Fruit fly (Drosophila melanogaster) whole organism, embryonic: ENCODE data around the gene CG1494.

Experiments
- Atf3 ChIP-seq: fragments of 200-800 bp; sonication (Bioruptor generic); optimal IDR thresholded peaks from 3 replicates; lab custom pipeline; 2016; ENCODE audit warnings: missing biosample characterization, missing genetic modification characterization
- CG10274 ChIP-seq: fragments of 200-800 bp; sonication (Bioruptor generic); optimal IDR thresholded peaks from 3 replicates; lab custom pipeline; 2017; ENCODE audit warnings: missing biosample characterization, mild to moderate bottlenecking, missing genetic modification characterization
- CG10543 ChIP-seq: fragments of 200-800 bp; sonication (Bioruptor generic); optimal IDR thresholded peaks from 3 replicates; lab custom pipeline; 2017; ENCODE audit warnings: missing biosample characterization, mild to moderate bottlenecking, missing genetic modification characterization, moderate library complexity
- CG11504 ChIP-seq: fragments of 200-800 bp; sonication (Bioruptor generic); optimal IDR thresholded peaks from 3 replicates; lab custom pipeline; 2019; ENCODE audit warnings: missing biosample characterization, mild to moderate bottlenecking, missing genetic modification characterization, moderate library complexity
- CG12155 ChIP-seq: fragments of 200-800 bp; sonication (Bioruptor generic); optimal IDR thresholded peaks from 3 replicates; lab custom pipeline; 2016; ENCODE audit warnings: missing biosample characterization, missing genetic modification characterization
- CG12769 ChIP-seq: fragments of 200-800 bp; sonication (Bioruptor generic); optimal IDR thresholded peaks from 2 replicates; lab custom pipeline; 2019; ENCODE audit warnings: missing biosample characterization, mild to moderate bottlenecking, missing genetic modification characterization, moderate library complexity
- CG13296 ChIP-seq: fragments of 200-800 bp; sonication (Bioruptor generic); optimal IDR thresholded peaks from 3 replicates; lab custom pipeline; 2018; ENCODE audit warnings: missing biosample characterization, mild to moderate bottlenecking, missing genetic modification characterization
- CG15479 ChIP-seq: fragments of 200-800 bp; sonication (Bioruptor generic); optimal IDR thresholded peaks from 3 replicates; lab custom pipeline; 2019; ENCODE audit warnings: missing biosample characterization, mild to moderate bottlenecking, missing genetic modification characterization, moderate library complexity
- CG16815 ChIP-seq: fragments of 200-800 bp; sonication (Bioruptor generic); optimal IDR thresholded peaks from 3 replicates; lab custom pipeline; 2017; ENCODE audit warnings: missing biosample characterization, mild to moderate bottlenecking, missing genetic modification characterization
- CG1832 ChIP-seq: fragments of 200-800 bp; sonication (Bioruptor generic); optimal IDR thresholded peaks from 2 replicates; lab custom pipeline; 2017; ENCODE audit warnings: missing biosample characterization, mild to moderate bottlenecking, missing genetic modification characterization, inconsistent platforms
- CG31224 ChIP-seq: fragments of 200-800 bp; sonication (Bioruptor generic); IDR thresholded peaks from 2 replicates; pipeline ENCODE4 v1.3.6; 2022; ENCODE audit warnings: missing biosample characterization, missing genetic modification characterization
- CG31388 ChIP-seq: fragments of 200-800 bp; sonication (Bioruptor generic); optimal IDR thresholded peaks from 2 replicates; lab custom pipeline; 2016; ENCODE audit warnings: missing biosample characterization, missing genetic modification characterization
- CG33213 ChIP-seq: fragments of 200-800 bp; sonication (Bioruptor generic); optimal IDR thresholded peaks from 3 replicates; lab custom pipeline; 2016; ENCODE audit warnings: missing biosample characterization, missing genetic modification characterization
- CG3995 ChIP-seq: fragments of 200-800 bp; sonication (Bioruptor generic); optimal IDR thresholded peaks from 3 replicates; lab custom pipeline; 2016; ENCODE audit warnings: missing biosample characterization, missing genetic modification characterization
- CG43689 ChIP-seq: fragments of 200-800 bp; sonication (Bioruptor generic); IDR thresholded peaks from 2 replicates; pipeline ENCODE4 v1.3.6; 2022; ENCODE audit warnings: missing biosample characterization, missing genetic modification characterization
- CG4404 ChIP-seq: fragments of 200-800 bp; sonication (Bioruptor generic); IDR thresholded peaks from 2 replicates; pipeline ENCODE4 v1.3.6; 2022; ENCODE audit warnings: missing biosample characterization, missing genetic modification characterization
- CG6654 ChIP-seq: fragments of 200-800 bp; sonication (Bioruptor generic); optimal IDR thresholded peaks from 2 replicates; lab custom pipeline; 2017; ENCODE audit warnings: missing biosample characterization, mild to moderate bottlenecking, missing genetic modification characterization
- CG6791 ChIP-seq: fragments of 200-800 bp; sonication (Bioruptor generic); IDR thresholded peaks from 3 replicates; pipeline ENCODE4 v1.3.6; 2022; ENCODE audit warnings: missing biosample characterization, missing genetic modification characterization; ENCODE audit not compliant: partially characterized antibody
- CG7357 ChIP-seq: fragments of 200-800 bp; sonication (Bioruptor generic); IDR thresholded peaks from 3 replicates; pipeline ENCODE4 v1.3.6; 2022; ENCODE audit warnings: missing biosample characterization, missing genetic modification characterization
- CG7372 ChIP-seq: fragments of 200-800 bp; sonication (Bioruptor generic); IDR thresholded peaks from 2 replicates; pipeline ENCODE4 v1.3.6; 2022; ENCODE audit warnings: missing biosample characterization, missing genetic modification characterization
- CG7987 ChIP-seq: fragments of 200-800 bp; sonication (Bioruptor generic); optimal IDR thresholded peaks from 2 replicates; lab custom pipeline; 2018; ENCODE audit warnings: missing biosample characterization, mild to moderate bottlenecking, missing genetic modification characterization, moderate library complexity
- CG8388 ChIP-seq: fragments of 200-800 bp; sonication (Bioruptor generic); optimal IDR thresholded peaks from 2 replicates; lab custom pipeline; 2019; ENCODE audit warnings: missing biosample characterization, mild to moderate bottlenecking, missing genetic modification characterization, moderate library complexity
- Doc3 ChIP-seq: fragments of 200-800 bp; sonication (Bioruptor generic); IDR thresholded peaks from 3 replicates; pipeline ENCODE4 v1.3.6; 2022; ENCODE audit warnings: missing biosample characterization, missing genetic modification characterization; ENCODE audit not compliant: partially characterized antibody
- Gsc ChIP-seq: fragments of 200-800 bp; sonication (Bioruptor generic); IDR thresholded peaks from 2 replicates; pipeline ENCODE4 v1.3.6; 2022; ENCODE audit warnings: missing biosample characterization, missing genetic modification characterization
- NC2β ChIP-seq: fragments of 200-800 bp; sonication (Bioruptor generic); optimal IDR thresholded peaks from 2 replicates; lab custom pipeline; 2016; ENCODE audit warnings: missing biosample characterization, missing genetic modification characterization
- Nf-YB ChIP-seq: fragments of 200-800 bp; sonication (Bioruptor generic); optimal IDR thresholded peaks from 3 replicates; lab custom pipeline; 2019; ENCODE audit warnings: missing biosample characterization, mild to moderate bottlenecking, missing genetic modification characterization, moderate library complexity
- Pdp1 ChIP-seq, 2 experiments: fragments of 200-800 bp; sonication (Bioruptor generic); optimal IDR thresholded peaks; 3 replicates each; lab custom pipeline; 2016; ENCODE audit warnings: missing biosample characterization in 2 of 2, missing genetic modification characterization in 2 of 2, mild to moderate bottlenecking in 1 of 2, moderate library complexity in 1 of 2
- Sin3A ChIP-seq: fragments of >200 bp; optimal IDR thresholded peaks from 2 replicates; lab custom pipeline; 2018
- Stat92E ChIP-seq, 3 experiments: fragments of >200 bp in 2 of 3; fragments of 200-800 bp in 1 of 3; sonication (Bioruptor generic) in 1 of 3; optimal IDR thresholded peaks; 2 replicates each; lab custom pipeline; 2017 to 2019; ENCODE audit warnings: missing biosample characterization in 3 of 3, missing genetic modification characterization in 3 of 3, mild to moderate bottlenecking in 1 of 3, moderate library complexity in 1 of 3
- bigmax ChIP-seq: fragments of 200-800 bp; sonication (Bioruptor generic); optimal IDR thresholded peaks from 2 replicates; lab custom pipeline; 2018; ENCODE audit warnings: missing biosample characterization, mild to moderate bottlenecking, missing genetic modification characterization
- cato ChIP-seq: fragments of 200-800 bp; sonication (Bioruptor generic); optimal IDR thresholded peaks from 2 replicates; lab custom pipeline; 2016; ENCODE audit warnings: missing biosample characterization, missing genetic modification characterization, borderline replicate concordance
- danr ChIP-seq: fragments of 200-800 bp; sonication (Bioruptor generic); IDR thresholded peaks from 2 replicates; pipeline ENCODE4 v1.3.6; 2022; ENCODE audit warnings: missing biosample characterization, missing genetic modification characterization
- dm ChIP-seq: fragments of 200-800 bp; sonication (Bioruptor generic); optimal IDR thresholded peaks from 3 replicates; lab custom pipeline; 2016; ENCODE audit warnings: missing biosample characterization, missing genetic modification characterization
- ems ChIP-seq: fragments of 200-800 bp; sonication (Bioruptor generic); optimal IDR thresholded peaks from 3 replicates; lab custom pipeline; 2016; ENCODE audit warnings: missing biosample characterization, missing genetic modification characterization
- eve ChIP-seq, 2 experiments: fragments of >200 bp; optimal IDR thresholded peaks; 2 replicates each; lab custom pipeline; 2017; ENCODE audit warnings: missing biosample characterization in 2 of 2, missing genetic modification characterization in 2 of 2
- ewg ChIP-seq: fragments of 200-800 bp; sonication (Bioruptor generic); optimal IDR thresholded peaks from 3 replicates; lab custom pipeline; 2017; ENCODE audit warnings: mild to moderate bottlenecking, missing biosample characterization, missing genetic modification reagents, missing genetic modification characterization
- gcm2 ChIP-seq: fragments of 200-800 bp; sonication (Bioruptor generic); optimal IDR thresholded peaks from 2 replicates; lab custom pipeline; 2016; ENCODE audit warnings: missing biosample characterization, missing genetic modification characterization
- klu ChIP-seq: fragments of 200-800 bp; sonication (Bioruptor generic); IDR thresholded peaks from 2 replicates; pipeline ENCODE4 v1.3.6; 2022; ENCODE audit warnings: missing biosample characterization, missing genetic modification characterization
- oc ChIP-seq: fragments of 200-800 bp; sonication (Bioruptor generic); optimal IDR thresholded peaks from 2 replicates; lab custom pipeline; 2018; ENCODE audit warnings: missing biosample characterization, mild to moderate bottlenecking, missing genetic modification characterization, moderate library complexity
- pita ChIP-seq: fragments of 200-800 bp; sonication (Bioruptor generic); optimal IDR thresholded peaks from 2 replicates; lab custom pipeline; 2017; ENCODE audit warnings: missing biosample characterization, mild to moderate bottlenecking, missing genetic modification characterization
- pum ChIP-seq: fragments of 200-800 bp; sonication (Bioruptor generic); optimal IDR thresholded peaks from 2 replicates; lab custom pipeline; 2016; ENCODE audit warnings: missing biosample characterization, missing genetic modification characterization
- repo ChIP-seq: fragments of 200-800 bp; sonication (Bioruptor generic); optimal IDR thresholded peaks from 2 replicates; lab custom pipeline; 2016; ENCODE audit warnings: missing biosample characterization, missing genetic modification characterization
- ro ChIP-seq: fragments of 200-800 bp; sonication (Bioruptor generic); IDR thresholded peaks from 2 replicates; pipeline ENCODE4 v1.3.6; 2022; ENCODE audit warnings: missing biosample characterization, missing genetic modification characterization
- schlank ChIP-seq: fragments of 200-800 bp; sonication (Bioruptor generic); optimal IDR thresholded peaks from 2 replicates; lab custom pipeline; 2018; ENCODE audit warnings: missing biosample characterization, mild to moderate bottlenecking, missing genetic modification characterization
- sd ChIP-seq: fragments of 200-800 bp; sonication (Bioruptor generic); optimal IDR thresholded peaks from 3 replicates; lab custom pipeline; 2018; ENCODE audit warnings: missing biosample characterization, mild to moderate bottlenecking, missing genetic modification characterization, moderate library complexity
- seq ChIP-seq: fragments of 200-800 bp; sonication (Bioruptor generic); IDR thresholded peaks from 2 replicates; pipeline ENCODE4 v1.3.6; 2022; ENCODE audit warnings: missing biosample characterization, missing genetic modification characterization
- slou ChIP-seq: fragments of 200-800 bp; sonication (Bioruptor generic); optimal IDR thresholded peaks from 3 replicates; lab custom pipeline; 2016; ENCODE audit warnings: missing biosample characterization, missing genetic modification characterization
- sr ChIP-seq: fragments of 200-800 bp; sonication (Bioruptor generic); IDR thresholded peaks from 3 replicates; pipeline ENCODE4 v1.3.6; 2022; ENCODE audit warnings: missing biosample characterization, missing genetic modification characterization
- stwl ChIP-seq: fragments of 200-800 bp; sonication (Bioruptor generic); optimal IDR thresholded peaks from 3 replicates; lab custom pipeline; 2018; ENCODE audit warnings: missing biosample characterization, mild to moderate bottlenecking, missing genetic modification characterization, moderate library complexity

CG1494 gene

DNA sequence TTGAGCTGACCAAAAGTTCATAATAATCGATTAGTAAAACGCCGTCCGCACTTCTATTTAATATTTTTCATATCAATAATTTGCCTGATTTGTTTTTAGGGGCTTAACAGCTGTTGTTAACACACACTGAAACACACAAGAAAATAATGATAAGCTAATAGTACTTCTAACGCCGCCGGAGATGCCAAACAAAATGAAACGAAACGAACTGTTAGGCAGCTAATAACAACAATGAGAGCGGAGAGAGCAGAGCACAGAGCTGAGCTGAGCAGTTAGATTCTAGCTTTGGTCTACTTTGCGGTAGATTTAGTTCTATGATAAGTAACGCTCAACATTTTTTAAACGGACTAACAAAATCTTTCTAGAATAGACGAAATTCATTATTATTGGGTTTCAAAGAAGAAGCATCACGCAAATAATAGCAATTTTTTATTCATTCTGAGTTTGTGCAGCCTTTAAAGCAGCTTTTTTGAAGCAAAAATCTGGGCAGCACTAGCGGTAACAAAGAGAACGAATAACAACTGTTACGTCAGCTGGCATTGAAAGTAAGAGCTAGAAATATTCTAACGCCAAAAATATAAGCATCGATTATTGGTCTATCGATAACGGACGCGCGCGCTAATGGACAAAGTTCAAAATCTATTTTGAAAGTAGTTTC is 21.5 kb downstream of the CG1494 start, which contains the start of gene Abca3 (continued):
- TF ChIP-seq CG33213 (GFP tag; lab: Kevin White, UChicago) = no peak
- TF ChIP-seq CG8388 (GFP tag; lab: Kevin White, UChicago) = peak; percentile 54
- no peak for TF ChIP-seq cato
- no peak; the same call in 1 of the 2 replicates for TF ChIP-seq klu
- TF ChIP-seq CG3995 = peak; percentile 49
- TF ChIP-seq CG1832 (GFP tag; lab: Kevin White, UChicago) = no peak
- 0 out of 2 replicates have a peak, but pooled peaks have one; percentile 12 for TF ChIP-seq CG31224 (GFP tag; lab: Robert Waterston, UW)
- peak; percentile 65 for TF ChIP-seq CG13296
- peak; percentile 78 for TF ChIP-seq CG10543 (GFP tag; lab: Kevin White, UChicago)
- peak; percentile 65 for TF ChIP-seq CG12769
- no peak for TF ChIP-seq seq
- TF ChIP-seq CG6791 (GFP tag; lab: Robert Waterston, UW) = 0 out of 3 replicates have a peak, but pooled peaks have one; percentile 39
- TF ChIP-seq CG7372 (GFP tag; lab: Robert Waterston, UW) = peak; percentile 70
- TF ChIP-seq CG6654 (GFP tag; lab: Kevin White, UChicago) = no peak
- TF ChIP-seq NC2β (GFP tag; lab: Kevin White, UChicago) = peak; percentile 22
- no peak for TF ChIP-seq sr (GFP tag; lab: Robert Waterston, UW)
- peak; percentile 4 for TF ChIP-seq CG16815 (GFP tag; lab: Kevin White, UChicago)
- TF ChIP-seq CG10274 (GFP tag; lab: Kevin White, UChicago) = peak; percentile 13
- TF ChIP-seq Nf-YB = peak; percentile 18
- peak; percentile 48 for TF ChIP-seq pum (GFP tag; lab: Kevin White, UChicago)
- no peak for TF ChIP-seq CG43689 (GFP tag; lab: Robert Waterston, UW)
- no peak for TF ChIP-seq slou (GFP tag; lab: Kevin White, UChicago)
- TF ChIP-seq CG7987 (GFP tag; lab: Kevin White, UChicago) = no peak
- no peak for TF ChIP-seq bigmax (GFP tag; lab: Kevin White, UChicago)
- no peak for TF ChIP-seq Gsc
- TF ChIP-seq Sin3A (lab: Kevin White, UChicago) = peak; percentile 38
- peak; percentile 42 for TF ChIP-seq schlank (tag; lab: Kevin White, UChicago)
- TF ChIP-seq CG31388 (GFP tag; lab: Kevin White, UChicago) = no peak
- TF ChIP-seq CG15479 (GFP tag; lab: Kevin White, UChicago) = no peak
- TF ChIP-seq ems = peak; percentile 32
- TF ChIP-seq Stat92E (GFP tag; optimal IDR thresholded peaks at IDR 0.05; lab: Kevin White, UChicago) = peak in 1 of 3 experiments; percentile 24
- TF ChIP-seq eve (GFP tag; optimal IDR thresholded peaks at IDR 0.05; lab: Kevin White, UChicago) = peak in 1 of 2 experiments; percentile 79
- TF ChIP-seq oc = peak; percentile 16
- peak; percentile 12 for TF ChIP-seq Atf3 (GFP tag; lab: Kevin White, UChicago)
- peak; percentile 11 for TF ChIP-seq ewg (GFP tag; lab: Kevin White, UChicago)
- TF ChIP-seq stwl = peak; percentile 30
- TF ChIP-seq danr = 0 out of 2 replicates have a peak, but pooled peaks have one; percentile 18
- TF ChIP-seq CG4404 (GFP tag; lab: Robert Waterston, UW) = peak; percentile 41; the same call in 1 of the 2 replicates
- no peak for TF ChIP-seq dm (GFP tag; lab: Kevin White, UChicago)
- no peak for TF ChIP-seq CG7357 (GFP tag; lab: Robert Waterston, UW)
- TF ChIP-seq Pdp1 (GFP tag; optimal IDR thresholded peaks at IDR 0.05; lab: Kevin White, UChicago) = peak; percentile 63 to 99
- 0 out of 3 replicates have a peak, but pooled peaks have one; percentile 24 for TF ChIP-seq Doc3 (GFP tag; lab: Robert Waterston, UW)
- TF ChIP-seq CG12155 (GFP tag; lab: Kevin White, UChicago) = peak; percentile 55
- TF ChIP-seq CG11504 (tag; lab: Kevin White, UChicago) = peak; percentile 66
- no peak for TF ChIP-seq pita (GFP tag; lab: Kevin White, UChicago)
- no peak for TF ChIP-seq ro (GFP tag; lab: Robert Waterston, UW)
- TF ChIP-seq sd = no peak
- no peak for TF ChIP-seq gcm2 (GFP tag; lab: Kevin White, UChicago)
- TF ChIP-seq repo (GFP tag; lab: Kevin White, UChicago) = peak; percentile 49
